Fruit fly (Drosophila melanogaster) whole organism, embryonic: ENCODE data around the gene sro.

Source experiments
- Aef1 ChIP-seq: fragments of 200-800 bp; sonication (Bioruptor generic); IDR thresholded peaks from 3 replicates; pipeline ENCODE4 v1.3.6; 2022; ENCODE audit warnings: missing biosample characterization, missing genetic modification characterization
- CG11085 ChIP-seq: fragments of 200-800 bp; sonication (Bioruptor generic); IDR thresholded peaks from 2 replicates; pipeline ENCODE4 v1.3.6; 2022; ENCODE audit warnings: missing biosample characterization, missing genetic modification characterization
- CG14965 ChIP-seq: fragments of 200-800 bp; sonication (Bioruptor generic); optimal IDR thresholded peaks from 2 replicates; lab custom pipeline; 2016; ENCODE audit warnings: missing biosample characterization, missing genetic modification characterization, borderline replicate concordance
- CG15073 ChIP-seq: fragments of 200-800 bp; sonication (Bioruptor generic); optimal IDR thresholded peaks from 2 replicates; lab custom pipeline; 2016; ENCODE audit warnings: missing biosample characterization, missing genetic modification characterization
- CG2116 ChIP-seq: fragments of 200-800 bp; sonication (Bioruptor generic); optimal IDR thresholded peaks from 3 replicates; lab custom pipeline; 2018; ENCODE audit warnings: missing biosample characterization, mild to moderate bottlenecking, missing genetic modification characterization
- CG2199 ChIP-seq: fragments of 200-800 bp; sonication (Bioruptor generic); IDR thresholded peaks from 3 replicates; pipeline ENCODE4 v1.3.6; 2022; ENCODE audit warnings: missing biosample characterization, missing genetic modification characterization
- CG2875 ChIP-seq: fragments of 200-800 bp; sonication (Bioruptor generic); optimal IDR thresholded peaks from 2 replicates; lab custom pipeline; 2017; ENCODE audit warnings: missing biosample characterization, mild to moderate bottlenecking, missing genetic modification characterization, missing genetic modification reagents
- CG3281 ChIP-seq: fragments of 200-800 bp; sonication (Bioruptor generic); optimal IDR thresholded peaks from 3 replicates; lab custom pipeline; 2017; ENCODE audit warnings: missing biosample characterization, mild to moderate bottlenecking, missing genetic modification characterization
- CG33213 ChIP-seq: fragments of 200-800 bp; sonication (Bioruptor generic); optimal IDR thresholded peaks from 3 replicates; lab custom pipeline; 2016; ENCODE audit warnings: missing biosample characterization, missing genetic modification characterization
- CG4360 ChIP-seq: fragments of 200-800 bp; sonication (Bioruptor generic); IDR thresholded peaks from 2 replicates; pipeline ENCODE4 v1.3.6; 2022; ENCODE audit warnings: missing biosample characterization, missing genetic modification characterization
- CG4404 ChIP-seq: fragments of 200-800 bp; sonication (Bioruptor generic); IDR thresholded peaks from 2 replicates; pipeline ENCODE4 v1.3.6; 2022; ENCODE audit warnings: missing biosample characterization, missing genetic modification characterization
- CG4424 ChIP-seq: fragments of 200-800 bp; sonication (Bioruptor generic); optimal IDR thresholded peaks from 3 replicates; lab custom pipeline; 2016; ENCODE audit warnings: missing biosample characterization, missing genetic modification characterization
- CG5953 ChIP-seq: fragments of 200-800 bp; sonication (Bioruptor generic); IDR thresholded peaks from 2 replicates; pipeline ENCODE4 v1.3.6; 2022; ENCODE audit warnings: missing biosample characterization, missing genetic modification characterization
- CG6813 ChIP-seq: fragments of 200-800 bp; sonication (Bioruptor generic); optimal IDR thresholded peaks from 2 replicates; lab custom pipeline; 2017; ENCODE audit warnings: missing biosample characterization, missing genetic modification characterization, mild to moderate bottlenecking, moderate library complexity, missing genetic modification reagents
- CG7372 ChIP-seq: fragments of 200-800 bp; sonication (Bioruptor generic); IDR thresholded peaks from 2 replicates; pipeline ENCODE4 v1.3.6; 2022; ENCODE audit warnings: missing biosample characterization, missing genetic modification characterization
- CG7745 ChIP-seq: fragments of 200-800 bp; sonication (Bioruptor generic); optimal IDR thresholded peaks from 2 replicates; lab custom pipeline; 2018; ENCODE audit warnings: missing biosample characterization, mild to moderate bottlenecking, missing genetic modification characterization, moderate library complexity
- CG7839 ChIP-seq: fragments of 200-800 bp; sonication (Bioruptor generic); optimal IDR thresholded peaks from 3 replicates; lab custom pipeline; 2018; ENCODE audit warnings: missing biosample characterization, mild to moderate bottlenecking, missing genetic modification characterization, moderate library complexity
- CG8290 ChIP-seq, 3 experiments: fragments of 200-800 bp; sonication (Bioruptor generic); optimal IDR thresholded peaks; 2 replicates each; lab custom pipeline; 2016 to 2019; ENCODE audit warnings: missing biosample characterization in 3 of 3, missing genetic modification characterization in 3 of 3, mild to moderate bottlenecking in 2 of 3, moderate library complexity in 1 of 3
- CG8944 ChIP-seq: fragments of 200-800 bp; sonication (Bioruptor generic); optimal IDR thresholded peaks from 3 replicates; lab custom pipeline; 2016; ENCODE audit warnings: missing biosample characterization, missing genetic modification characterization
- D ChIP-seq, 2 experiments: fragments of 200-800 bp in 1 of 2; fragments of >200 bp in 1 of 2; sonication (Bioruptor generic) in 1 of 2; optimal IDR thresholded peaks; 2 replicates in 1 of 2; 3 replicates in 1 of 2; lab custom pipeline; 2017; ENCODE audit warnings: mild to moderate bottlenecking in 1 of 2, missing biosample characterization in 1 of 2, missing genetic modification characterization in 1 of 2, missing genetic modification reagents in 1 of 2
- Eip74EF ChIP-seq, 2 experiments: fragments of 200-800 bp in 1 of 2; fragments of >200 bp in 1 of 2; sonication (Bioruptor generic) in 1 of 2; optimal IDR thresholded peaks; 2 replicates each; lab custom pipeline; 2017 to 2019; ENCODE audit warnings: missing biosample characterization in 2 of 2, missing genetic modification characterization in 2 of 2, mild to moderate bottlenecking in 1 of 2, moderate library complexity in 1 of 2
- Gsc ChIP-seq: fragments of 200-800 bp; sonication (Bioruptor generic); IDR thresholded peaks from 2 replicates; pipeline ENCODE4 v1.3.6; 2022; ENCODE audit warnings: missing biosample characterization, missing genetic modification characterization
- H15 ChIP-seq: fragments of 200-800 bp; sonication (Bioruptor generic); IDR thresholded peaks from 3 replicates; pipeline ENCODE4 v1.3.6; 2022; ENCODE audit warnings: missing biosample characterization, missing genetic modification characterization
- Hmx ChIP-seq: fragments of 200-800 bp; sonication (Bioruptor generic); optimal IDR thresholded peaks from 2 replicates; lab custom pipeline; 2016; ENCODE audit warnings: missing biosample characterization, missing genetic modification characterization
- Hr51 ChIP-seq, 2 experiments: fragments of 200-800 bp; sonication (Bioruptor generic); optimal IDR thresholded peaks; 2 replicates in 1 of 2; 3 replicates in 1 of 2; lab custom pipeline; 2016 to 2018; ENCODE audit warnings: missing biosample characterization in 2 of 2, missing genetic modification characterization in 2 of 2, mild to moderate bottlenecking in 1 of 2, moderate library complexity in 1 of 2
- Max ChIP-seq: fragments of 200-800 bp; sonication (Bioruptor generic); optimal IDR thresholded peaks from 2 replicates; lab custom pipeline; 2016; ENCODE audit warnings: missing biosample characterization, mild to moderate bottlenecking, missing genetic modification characterization
- Meics ChIP-seq: fragments of 200-800 bp; sonication (Bioruptor generic); optimal IDR thresholded peaks from 2 replicates; lab custom pipeline; 2017; ENCODE audit warnings: missing biosample characterization, mild to moderate bottlenecking, missing genetic modification characterization
- Sin3A ChIP-seq: fragments of >200 bp; optimal IDR thresholded peaks from 2 replicates; lab custom pipeline; 2018
- Sry-δ ChIP-seq: fragments of 200-800 bp; sonication (Bioruptor generic); optimal IDR thresholded peaks from 2 replicates; lab custom pipeline; 2016; ENCODE audit warnings: missing biosample characterization, missing genetic modification characterization
- aop ChIP-seq: fragments of 200-800 bp; sonication (Bioruptor generic); IDR thresholded peaks from 2 replicates; pipeline ENCODE4 v1.3.6; 2022; ENCODE audit warnings: missing biosample characterization, missing genetic modification characterization
- ato ChIP-seq: fragments of 200-800 bp; sonication (Bioruptor generic); IDR thresholded peaks from 2 replicates; pipeline ENCODE4 v1.3.6; 2022; ENCODE audit warnings: missing biosample characterization, missing genetic modification characterization; ENCODE audit not compliant: partially characterized antibody
- bab2 ChIP-seq: fragments of 200-800 bp; sonication (Bioruptor generic); optimal IDR thresholded peaks from 2 replicates; lab custom pipeline; 2016; ENCODE audit warnings: missing biosample characterization, missing genetic modification characterization
- bowl ChIP-seq: fragments of 200-800 bp; sonication (Bioruptor generic); IDR thresholded peaks from 2 replicates; pipeline ENCODE4 v1.3.6; 2022; ENCODE audit warnings: missing biosample characterization, missing genetic modification characterization
- chinmo ChIP-seq: fragments of 200-800 bp; sonication (Bioruptor generic); IDR thresholded peaks from 4 replicates; pipeline ENCODE4 v1.3.6; 2022; ENCODE audit warnings: missing biosample characterization, missing genetic modification characterization; ENCODE audit not compliant: partially characterized antibody
- croc ChIP-seq: fragments of 200-800 bp; sonication (Bioruptor generic); conservative IDR thresholded peaks from 3 replicates; pipeline ENCODE4 v1.3.6; 2022; ENCODE audit warnings: missing biosample characterization, missing genetic modification characterization
- dmrt99B ChIP-seq: fragments of 200-800 bp; sonication (Bioruptor generic); optimal IDR thresholded peaks from 2 replicates; lab custom pipeline; 2018; ENCODE audit warnings: missing biosample characterization, mild to moderate bottlenecking, missing genetic modification characterization, moderate library complexity
- en ChIP-seq: fragments of 200-800 bp; sonication (Bioruptor generic); optimal IDR thresholded peaks from 2 replicates; lab custom pipeline; 2016; ENCODE audit warnings: missing biosample characterization, missing genetic modification characterization
- eyg ChIP-seq: fragments of 200-800 bp; sonication (Bioruptor generic); optimal IDR thresholded peaks from 3 replicates; lab custom pipeline; 2016; ENCODE audit warnings: missing biosample characterization, missing genetic modification characterization
- fd102C ChIP-seq: fragments of 200-800 bp; sonication (Bioruptor generic); optimal IDR thresholded peaks from 2 replicates; lab custom pipeline; 2018; ENCODE audit warnings: missing biosample characterization, mild to moderate bottlenecking, missing genetic modification characterization, moderate library complexity
- fd96Cb ChIP-seq: fragments of 200-800 bp; sonication (Bioruptor generic); optimal IDR thresholded peaks from 2 replicates; lab custom pipeline; 2018; ENCODE audit warnings: missing biosample characterization, mild to moderate bottlenecking, missing genetic modification characterization, moderate library complexity
- kay ChIP-seq: fragments of 200-800 bp; sonication (Bioruptor generic); optimal IDR thresholded peaks from 2 replicates; lab custom pipeline; 2016; ENCODE audit warnings: missing biosample characterization, missing genetic modification characterization
- lilli ChIP-seq: fragments of 200-800 bp; sonication (Bioruptor generic); optimal IDR thresholded peaks from 3 replicates; lab custom pipeline; 2016; ENCODE audit warnings: missing biosample characterization, missing genetic modification characterization
- maf-S ChIP-seq: fragments of 200-800 bp; sonication (Bioruptor generic); optimal IDR thresholded peaks from 2 replicates; lab custom pipeline; 2016; ENCODE audit warnings: missing biosample characterization, missing genetic modification characterization
- nerfin-1 ChIP-seq: fragments of 200-800 bp; sonication (Bioruptor generic); optimal IDR thresholded peaks from 3 replicates; lab custom pipeline; 2019; ENCODE audit warnings: missing biosample characterization, mild to moderate bottlenecking, missing genetic modification characterization, moderate library complexity
- odd ChIP-seq: fragments of 200-800 bp; sonication (Bioruptor generic); optimal IDR thresholded peaks from 2 replicates; lab custom pipeline; 2017; ENCODE audit warnings: missing biosample characterization, mild to moderate bottlenecking, missing genetic modification characterization
- pzg ChIP-seq: fragments of 200-800 bp; sonication (Bioruptor generic); optimal IDR thresholded peaks from 3 replicates; lab custom pipeline; 2018; ENCODE audit warnings: missing biosample characterization, mild to moderate bottlenecking, missing genetic modification characterization, moderate library complexity
- rib ChIP-seq: fragments of 200-800 bp; sonication (Bioruptor generic); IDR thresholded peaks from 2 replicates; pipeline ENCODE4 v1.3.6; 2022; ENCODE audit warnings: missing biosample characterization, missing genetic modification characterization
- salm ChIP-seq: fragments of 200-800 bp; sonication (Bioruptor generic); optimal IDR thresholded peaks from 2 replicates; lab custom pipeline; 2018; ENCODE audit warnings: missing biosample characterization, mild to moderate bottlenecking, missing genetic modification characterization
- shn ChIP-seq: fragments of 200-800 bp; sonication (Bioruptor generic); optimal IDR thresholded peaks from 3 replicates; lab custom pipeline; 2016; ENCODE audit warnings: missing biosample characterization, missing genetic modification characterization
- sob ChIP-seq: fragments of 200-800 bp; sonication (Bioruptor generic); IDR thresholded peaks from 2 replicates; pipeline ENCODE4 v1.3.6; 2022; ENCODE audit warnings: missing biosample characterization, missing genetic modification characterization
- wdn ChIP-seq: fragments of 200-800 bp; sonication (Bioruptor generic); IDR thresholded peaks from 2 replicates; pipeline ENCODE4 v1.3.6; 2022; ENCODE audit warnings: missing biosample characterization, missing genetic modification characterization

sro gene

dm6 chr3R:29755248-29755647 lies 39.1 kb upstream of the sro start (continued):
- TF ChIP-seq CG4404 (GFP tag; lab: Robert Waterston, UW) = no peak
- TF ChIP-seq CG11085 (GFP tag; lab: Robert Waterston, UW) = no peak
- no peak for TF ChIP-seq Sin3A (lab: Kevin White, UChicago)
- no peak for TF ChIP-seq kay (GFP tag; lab: Kevin White, UChicago)
- no peak; the same call in 2 of the 3 replicates for TF ChIP-seq croc (GFP tag; lab: Robert Waterston, UW)
- TF ChIP-seq Aef1 (GFP tag; lab: Robert Waterston, UW) = no peak
- TF ChIP-seq D (optimal IDR thresholded peaks at IDR 0.05; lab: Kevin White, UChicago) = no peak
- no peak for TF ChIP-seq D (GFP tag; optimal IDR thresholded peaks at IDR 0.05; lab: Kevin White, UChicago)
- 0 out of 2 replicates have a peak, but pooled peaks have one; percentile 9 for TF ChIP-seq CG5953
- no peak for TF ChIP-seq aop
- TF ChIP-seq bowl (GFP tag; lab: Robert Waterston, UW) = no peak
- no peak for TF ChIP-seq CG2875
- no peak for TF ChIP-seq CG15073 (GFP tag; lab: Kevin White, UChicago)
- TF ChIP-seq salm (tag; lab: Kevin White, UChicago) = no peak
- no peak for TF ChIP-seq CG8290 (GFP tag; optimal IDR thresholded peaks at IDR 0.05; lab: Kevin White, UChicago)
- no peak for TF ChIP-seq CG8290 (tag; optimal IDR thresholded peaks at IDR 0.05; lab: Kevin White, UChicago)
- no peak; the same call in 1 of the 2 replicates for TF ChIP-seq sob (GFP tag; lab: Robert Waterston, UW)
- no peak for TF ChIP-seq bab2 (GFP tag; lab: Kevin White, UChicago)
- no peak for TF ChIP-seq pzg
- no peak for TF ChIP-seq CG3281 (GFP tag; lab: Kevin White, UChicago)
- no peak for TF ChIP-seq odd
- TF ChIP-seq rib (GFP tag; lab: Robert Waterston, UW) = no peak
- TF ChIP-seq H15 (GFP tag; lab: Robert Waterston, UW) = peak; percentile 53; the same call in 1 of the 3 replicates
- TF ChIP-seq CG4360 (GFP tag; lab: Robert Waterston, UW) = no peak
- no peak for TF ChIP-seq CG33213 (GFP tag; lab: Kevin White, UChicago)
- TF ChIP-seq Max (GFP tag; lab: Kevin White, UChicago) = no peak
- no peak for TF ChIP-seq Meics
- no peak for TF ChIP-seq maf-S (GFP tag; lab: Kevin White, UChicago)
- no peak for TF ChIP-seq CG2199 (GFP tag; lab: Robert Waterston, UW)
- TF ChIP-seq Hmx (GFP tag; lab: Kevin White, UChicago) = no peak
- no peak for TF ChIP-seq chinmo (GFP tag; lab: Robert Waterston, UW)
- TF ChIP-seq Eip74EF (GFP tag; optimal IDR thresholded peaks at IDR 0.05; lab: Kevin White, UChicago) = no peak
- no peak for TF ChIP-seq lilli (GFP tag; lab: Kevin White, UChicago)
- no peak for TF ChIP-seq shn (GFP tag; lab: Kevin White, UChicago)
- TF ChIP-seq eyg = no peak
- TF ChIP-seq CG7372 (GFP tag; lab: Robert Waterston, UW) = 0 out of 2 replicates have a peak, but pooled peaks have one; percentile 42
- no peak for TF ChIP-seq CG7839 (tag; lab: Kevin White, UChicago)
- TF ChIP-seq fd102C (GFP tag; lab: Kevin White, UChicago) = no peak
- no peak for TF ChIP-seq wdn (GFP tag; lab: Robert Waterston, UW)
- no peak for TF ChIP-seq CG4424 (GFP tag; lab: Kevin White, UChicago)
- TF ChIP-seq ato = no peak
- TF ChIP-seq Gsc (GFP tag; lab: Robert Waterston, UW) = no peak
- TF ChIP-seq Hr51 (GFP tag; optimal IDR thresholded peaks at IDR 0.05; lab: Kevin White, UChicago) = no peak
- peak; percentile 1 for TF ChIP-seq fd96Cb (tag; lab: Kevin White, UChicago)
- no peak for TF ChIP-seq CG8944
- TF ChIP-seq CG2116 (GFP tag; lab: Kevin White, UChicago) = no peak
- TF ChIP-seq CG14965 (GFP tag; lab: Kevin White, UChicago) = no peak
- no peak for TF ChIP-seq en (GFP tag; lab: Kevin White, UChicago)
- TF ChIP-seq nerfin-1 = no peak
- no peak for TF ChIP-seq Sry-δ (GFP tag; lab: Kevin White, UChicago)
- no peak for TF ChIP-seq CG6813 (GFP tag; lab: Kevin White, UChicago)
- no peak for TF ChIP-seq dmrt99B
- no peak for TF ChIP-seq CG7745 (tag; lab: Kevin White, UChicago)
